Worm (Caenorhabditis elegans) whole organism, L4/young adult: Measurements from ENCODE around the gene Y82E9BL.1.
"Not testable (repeated sequence)": the region's sequence is repeated elsewhere in the genome, so short reads cannot be mapped to it uniquely, and the experiment has no call there.

ENCODE experiments used
- W03F9.2 ChIP-seq: fragments of 150-350 bp; optimal IDR thresholded peaks from 2 replicates; lab custom pipeline; 2014; ENCODE audit warnings: missing biosample characterization, missing genetic modification characterization
- dao-5 ChIP-seq: sonication (generic microtip); optimal IDR thresholded peaks from 2 replicates; lab custom pipeline; 2016; ENCODE audit warnings: missing genotype, missing genetic modification characterization, moderate library complexity, missing compliant biosample characterization
- him-1 ChIP-seq: sonication (generic microtip); optimal IDR thresholded peaks from 2 replicates; lab custom pipeline; 2016; ENCODE audit warnings: missing genotype, missing genetic modification reagents, missing genetic modification characterization, missing compliant biosample characterization

Y82E9BL.1 gene

ce11 chrIII:1380535-1381274, 25.5 kb upstream of the Y82E9BL.1 start, which contains the start of the genes pals-21 and Y82E9BR.6:
TSS of gene pals-21 (minus strand) at chrIII:1380635.
TSS of gene Y82E9BR.6 (plus strand) at chrIII:1381224.
- TF ChIP-seq dao-5 (no peak), W03F9.2 (no peak), him-1 (tag; lab: Kevin White, UChicago) (no peak)

ce11 chrIII:1377903-1378302, 22.7 kb upstream of the Y82E9BL.1 start, which contains the start of gene pals-40:
TSS of gene pals-40 (minus strand) at chrIII:1378003.
- TF ChIP-seq W03F9.2; him-1 (tag; lab: Kevin White, UChicago); dao-5: not testable (repeated sequence)

- TF ChIP-seq W03F9.2; dao-5; him-1 (tag; lab: Kevin White, UChicago): not testable (repeated sequence)
Measured at ce11 chrIII:1375491-1375890, 20.3 kb upstream of the Y82E9BL.1 start, which contains the start of gene Y82E9BR.10. TSS of gene Y82E9BR.10 (minus strand) at chrIII:1375591.

- TF ChIP-seq dao-5, result no peak
Measured at ce11 chrIII:1374355-1374807, 19.2 kb upstream of the Y82E9BL.1 start, which contains the start of gene Y82E9BR.20. TSS of gene Y82E9BR.20 (plus strand) at chrIII:1374405.

ce11 chrIII:1372563-1372962, 17.3 kb upstream of the Y82E9BL.1 start:
- TF ChIP-seq W03F9.2, result no peak
- no peak for TF ChIP-seq dao-5
- no peak for TF ChIP-seq him-1 (tag; lab: Kevin White, UChicago)

- TF ChIP-seq W03F9.2 (no peak), dao-5 (no peak), him-1 (tag; lab: Kevin White, UChicago) (no peak)
Measured at ce11 chrIII:1359669-1360068, 4.4 kb upstream of the Y82E9BL.1 start, which contains the start of gene Y82E9BR.9. TSS of gene Y82E9BR.9 (minus strand) at chrIII:1359769.

- not testable (repeated sequence) for TF ChIP-seq dao-5; him-1 (tag; lab: Kevin White, UChicago); W03F9.2
Measured at ce11 chrIII:1357973-1358372, 2.8 kb upstream of the Y82E9BL.1 start, which contains the start of gene Y82E9BR.8. TSS of gene Y82E9BR.8 (minus strand) at chrIII:1358073.

- TF ChIP-seq dao-5 (no peak), him-1 (tag; lab: Kevin White, UChicago) (no peak)
Measured at ce11 chrIII:1354523-1354922, 697 bp downstream of the Y82E9BL.1 start.

- TF ChIP-seq W03F9.2, result no peak
- TF ChIP-seq him-1 (tag; lab: Kevin White, UChicago), result no peak
- no peak for TF ChIP-seq dao-5
Measured at ce11 chrIII:1350745-1351144, 4.5 kb downstream of the Y82E9BL.1 start, which contains the start of gene Y82E9BL.3. TSS of gene Y82E9BL.3 (minus strand) at chrIII:1350845.

- TF ChIP-seq dao-5 (no peak), W03F9.2 (no peak), him-1 (tag; lab: Kevin White, UChicago) (no peak)
Measured at ce11 chrIII:1349313-1349712, 5.9 kb downstream of the Y82E9BL.1 start, which contains the start of gene fbxa-25. TSS of gene fbxa-25 (minus strand) at chrIII:1349450.

ce11 chrIII:1347539-1347938, 7.7 kb downstream of the Y82E9BL.1 start, which contains the start of gene Y82E9BL.5:
TSS of gene Y82E9BL.5 (minus strand) at chrIII:1347639.
- no peak for TF ChIP-seq dao-5
- no peak for TF ChIP-seq him-1 (tag; lab: Kevin White, UChicago)
- no peak for TF ChIP-seq W03F9.2

ce11 chrIII:1347003-1347402, 8.2 kb downstream of the Y82E9BL.1 start:
- no peak for TF ChIP-seq W03F9.2
- no peak for TF ChIP-seq dao-5
- no peak for TF ChIP-seq him-1 (tag; lab: Kevin White, UChicago)

ce11 chrIII:1345694-1346093, 9.5 kb downstream of the Y82E9BL.1 start, which contains the start of gene Y82E9BL.6:
TSS of gene Y82E9BL.6 (minus strand) at chrIII:1345794.
- TF ChIP-seq dao-5, result no peak
- TF ChIP-seq W03F9.2, result no peak

- TF ChIP-seq W03F9.2, result no peak
- TF ChIP-seq dao-5, result no peak
- TF ChIP-seq him-1 (tag; lab: Kevin White, UChicago), result no peak
Measured at ce11 chrIII:1342919-1343419, 12.3 kb downstream of the Y82E9BL.1 start, which contains the start of gene fbxa-27. TSS of gene fbxa-27 (plus strand) at chrIII:1342969.

- TF ChIP-seq him-1 (tag; lab: Kevin White, UChicago), result no peak
- TF ChIP-seq W03F9.2, result no peak
- TF ChIP-seq dao-5, result no peak
Measured at ce11 chrIII:1342488-1342887, 12.7 kb downstream of the Y82E9BL.1 start, which contains the start of gene fbxa-26. TSS of gene fbxa-26 (minus strand) at chrIII:1342522.
